Worm (Caenorhabditis elegans): Measurements from ENCODE around the gene egas-2.

egas-2 gene

ce11 chrV:18658914-18659313 lies 8.8 kb downstream of the egas-2 start:
- TF ChIP-seq sem-4 (tag; optimal IDR thresholded peaks at IDR 0.05) (no peak), ceh-82 (tag; optimal IDR thresholded peaks at IDR 0.05) (no peak), fos-1 (tag; optimal IDR thresholded peaks at IDR 0.05) (no peak), nhr-237 (tag; optimal IDR thresholded peaks at IDR 0.05) (no peak), lin-11 (tag; optimal IDR thresholded peaks at IDR 0.05) (no peak), nhr-21 (tag; optimal IDR thresholded peaks at IDR 0.05) (no peak)

DNA sequence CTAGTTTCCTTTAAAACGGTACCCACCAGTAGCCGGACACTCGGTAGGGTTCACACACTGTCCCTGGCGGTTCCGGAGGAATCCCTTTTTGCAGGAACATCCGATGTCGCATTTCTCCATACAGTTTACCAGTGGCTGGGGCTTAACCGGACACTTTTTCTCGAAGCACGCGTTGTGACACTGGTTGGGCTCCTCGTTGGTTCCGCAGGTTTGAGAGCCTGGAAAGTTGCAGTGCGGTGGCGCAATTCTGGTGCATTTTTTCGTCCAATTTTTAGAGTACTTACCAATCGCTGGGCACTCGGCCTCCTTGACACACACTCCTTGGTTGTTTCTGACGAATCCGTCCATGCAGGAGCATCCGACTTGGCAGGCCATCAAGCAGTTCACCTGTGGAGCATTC lies 12.2 kb downstream of the egas-2 start:
- no peak for TF ChIP-seq Y55F3AM.14 (GFP tag; optimal IDR thresholded peaks at IDR 0.05)
- no peak for TF ChIP-seq lin-11 (tag; optimal IDR thresholded peaks at IDR 0.05)
- no peak for TF ChIP-seq elt-3 (tag; optimal IDR thresholded peaks at IDR 0.05)

DNA sequence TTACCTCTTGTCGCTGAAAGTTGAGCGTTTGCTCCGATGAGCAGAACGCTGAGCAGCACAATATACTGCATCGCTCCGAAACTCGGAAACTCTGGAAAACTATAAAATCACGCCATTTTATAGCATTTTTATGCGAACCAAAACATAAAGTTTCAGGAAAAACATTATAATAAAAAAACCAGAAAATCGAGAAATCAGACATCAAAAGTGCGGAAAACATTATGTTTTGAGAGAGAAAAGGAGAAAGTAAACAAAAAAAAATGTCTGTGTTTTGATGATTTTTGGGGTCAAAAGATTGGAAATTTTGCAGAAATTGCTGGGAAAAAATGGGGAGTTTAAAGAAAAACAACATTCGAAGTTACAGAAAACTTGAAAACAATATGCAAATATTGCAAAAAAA lies 13.9 kb downstream of the egas-2 start, which contains the start of gene Y69H2.3:
Y69H2.3 (minus strand) TSS at position 101 of the 400 bp plus-strand sequence.
- TF ChIP-seq ztf-4 (tag; optimal IDR thresholded peaks at IDR 0.05) = no peak
- TF ChIP-seq sma-3 (GFP tag; optimal IDR thresholded peaks at IDR 0.05) = no peak
- no peak for TF ChIP-seq fos-1 (tag; optimal IDR thresholded peaks at IDR 0.05)
- no peak for TF ChIP-seq ztf-1 (GFP tag; conservative IDR thresholded peaks at IDR 0.05)
- no peak for TF ChIP-seq sma-9 (GFP tag; optimal IDR thresholded peaks at IDR 0.05)
- no peak for TF ChIP-seq sma-9 (tag; optimal IDR thresholded peaks at IDR 0.05)
- TF ChIP-seq mdl-1 (tag; optimal IDR thresholded peaks at IDR 0.05) = no peak
- no peak for TF ChIP-seq F13H6.1 (tag; optimal IDR thresholded peaks at IDR 0.05)
- no peak for TF ChIP-seq lin-39 (tag; optimal IDR thresholded peaks at IDR 0.05)
- TF ChIP-seq ztf-11 (tag; optimal IDR thresholded peaks at IDR 0.05) = no peak
- no peak for TF ChIP-seq unc-39 (tag; optimal IDR thresholded peaks at IDR 0.05)
- no peak for TF ChIP-seq unc-55 (GFP tag; optimal IDR thresholded peaks at IDR 0.05)
- TF ChIP-seq elt-1 (tag; optimal IDR thresholded peaks at IDR 0.05) = no peak
- no peak for TF ChIP-seq R02D3.7 (tag; optimal IDR thresholded peaks at IDR 0.05)

ce11 chrV:18667179-18667578 lies 17.0 kb downstream of the egas-2 start:
- TF ChIP-seq alr-1 (tag; optimal IDR thresholded peaks at IDR 0.05) (no peak), snpc-4 (tag; optimal IDR thresholded peaks at IDR 0.05) (no peak), ZK546.5 (tag; optimal IDR thresholded peaks at IDR 0.05) (no peak), nhr-21 (tag; optimal IDR thresholded peaks at IDR 0.05) (no peak), R02D3.7 (tag; optimal IDR thresholded peaks at IDR 0.05) (no peak), nhr-237 (tag; optimal IDR thresholded peaks at IDR 0.05) (no peak), unc-39 (tag; optimal IDR thresholded peaks at IDR 0.05) (no peak), nhr-77 (tag; optimal IDR thresholded peaks at IDR 0.05) (no peak), ama-1 (optimal IDR thresholded peaks at IDR 0.05) (no peak), fos-1 (tag; optimal IDR thresholded peaks at IDR 0.05) (no peak), sem-4 (tag; optimal IDR thresholded peaks at IDR 0.05) (no peak), nhr-129 (tag; optimal IDR thresholded peaks at IDR 0.05) (no peak), gmeb-1 (tag; optimal IDR thresholded peaks at IDR 0.05) (no peak), ztf-11 (tag; optimal IDR thresholded peaks at IDR 0.05) (no peak), aly-2 (tag; optimal IDR thresholded peaks at IDR 0.05) (no peak), sma-3 (GFP tag; optimal IDR thresholded peaks at IDR 0.05) (no peak), ztf-1 (GFP tag; conservative IDR thresholded peaks at IDR 0.05) (no peak)

ce11 chrV:18670017-18670416 lies 19.9 kb downstream of the egas-2 start, which contains the start of gene Y69H2.10:
Y69H2.10 (plus strand) TSS chrV:18670317.
- no peak for TF ChIP-seq dmd-4 (tag; optimal IDR thresholded peaks at IDR 0.05)
- TF ChIP-seq R02D3.7 (tag; optimal IDR thresholded peaks at IDR 0.05) = no peak
- TF ChIP-seq nhr-77 (tag; optimal IDR thresholded peaks at IDR 0.05) = no peak
- TF ChIP-seq unc-55 (GFP tag; optimal IDR thresholded peaks at IDR 0.05) = no peak
- TF ChIP-seq fos-1 (tag; optimal IDR thresholded peaks at IDR 0.05) = no peak
- no peak for TF ChIP-seq peb-1 (tag; optimal IDR thresholded peaks at IDR 0.05)
- no peak for TF ChIP-seq C34F6.9 (tag; optimal IDR thresholded peaks at IDR 0.05)
- no peak for TF ChIP-seq mab-5 (tag; optimal IDR thresholded peaks at IDR 0.05)
- TF ChIP-seq ZK546.5 (tag; optimal IDR thresholded peaks at IDR 0.05) = no peak
- no peak for TF ChIP-seq elt-3 (tag; optimal IDR thresholded peaks at IDR 0.05)
- no peak for TF ChIP-seq nhr-23 (tag; optimal IDR thresholded peaks at IDR 0.05)
- TF ChIP-seq ceh-16 (tag; optimal IDR thresholded peaks at IDR 0.05) = no peak
- no peak for TF ChIP-seq blmp-1 (tag; optimal IDR thresholded peaks at IDR 0.05; ENCODE audit: insufficient read depth)
- no peak for TF ChIP-seq sma-9 (GFP tag; optimal IDR thresholded peaks at IDR 0.05)
- TF ChIP-seq sma-9 (tag; optimal IDR thresholded peaks at IDR 0.05) = no peak
- TF ChIP-seq lin-13 (GFP tag; optimal IDR thresholded peaks at IDR 0.05) = no peak
- TF ChIP-seq mbf-1 (tag; optimal IDR thresholded peaks at IDR 0.05) = no peak

Data from whole organism, L2 larva.